Fruit fly (Drosophila melanogaster) whole organism, wandering third instar larva: ENCODE data around the gene Axs.

Experiments used
- CrebA ChIP-seq: fragments of 200-800 bp; sonication (Bioruptor generic); optimal IDR thresholded peaks from 2 replicates; lab custom pipeline; 2016; ENCODE audit warnings: missing biosample characterization, mild to moderate bottlenecking, missing genetic modification characterization, borderline replicate concordance
- Dfd ChIP-seq: fragments of >200 bp; optimal IDR thresholded peaks from 2 replicates; lab custom pipeline; 2017; ENCODE audit warnings: missing biosample characterization, missing genetic modification characterization
- Mio ChIP-seq: sonication (Bioruptor generic); optimal IDR thresholded peaks from 2 replicates; lab custom pipeline; 2016; ENCODE audit warnings: missing biosample characterization, missing genetic modification characterization
- OdsH ChIP-seq: fragments of 200-800 bp; sonication (Bioruptor generic); optimal IDR thresholded peaks from 2 replicates; lab custom pipeline; 2016; ENCODE audit warnings: missing biosample characterization, mild to moderate bottlenecking, missing genetic modification characterization
- jim ChIP-seq: fragments of 175-275, 200-325 bp; sonication (Bioruptor generic); optimal IDR thresholded peaks from 2 replicates; lab custom pipeline; 2016; ENCODE audit warnings: missing biosample characterization, mild to moderate bottlenecking, missing genetic modification characterization
- sage ChIP-seq: fragments of 200-800 bp; sonication (Bioruptor generic); optimal IDR thresholded peaks from 2 replicates; lab custom pipeline; 2016; ENCODE audit warnings: missing biosample characterization, mild to moderate bottlenecking, missing genetic modification characterization

- TF ChIP-seq CrebA (GFP tag; lab: Kevin White, UChicago) (no peak), OdsH (GFP tag; lab: Kevin White, UChicago) (no peak), Mio (GFP tag; lab: Kevin White, UChicago) (no peak), sage (GFP tag; lab: Kevin White, UChicago) (no peak), jim (no peak), Dfd (GFP tag; lab: Kevin White, UChicago) (no peak)
Measured at dm6 chrX:16676653-16677052, 7.0 kb downstream of the Axs start, which contains the start of gene CG13012.
